Fruit fly (Drosophila melanogaster) whole organism, embryonic: ENCODE results near the gene CG5973.

ENCODE experiments used
- Abd-B ChIP-seq: fragments of 200-800 bp; sonication (Bioruptor generic); optimal IDR thresholded peaks from 2 replicates; lab custom pipeline; 2018; ENCODE audit warnings: missing biosample characterization, mild to moderate bottlenecking, missing genetic modification characterization, moderate library complexity
- Bgb ChIP-seq: fragments of 200-800 bp; sonication (Bioruptor generic); IDR thresholded peaks from 2 replicates; pipeline ENCODE4 v1.3.6; 2022; ENCODE audit warnings: missing biosample characterization, missing genetic modification characterization; ENCODE audit not compliant: partially characterized antibody
- CG10321 ChIP-seq: fragments of 200-800 bp; sonication (Bioruptor generic); IDR thresholded peaks from 2 replicates; pipeline ENCODE4 v1.3.6; 2022; ENCODE audit warnings: missing biosample characterization, missing genetic modification characterization
- CG10431 ChIP-seq: fragments of 200-800 bp; sonication (Bioruptor generic); optimal IDR thresholded peaks from 3 replicates; lab custom pipeline; 2018; ENCODE audit warnings: missing biosample characterization, mild to moderate bottlenecking, missing genetic modification characterization
- CG10979 ChIP-seq: fragments of 200-800 bp; sonication (Bioruptor generic); optimal IDR thresholded peaks from 2 replicates; lab custom pipeline; 2018; ENCODE audit warnings: missing biosample characterization, mild to moderate bottlenecking, missing genetic modification characterization, moderate library complexity
- CG12744 ChIP-seq: fragments of 200-800 bp; sonication (Bioruptor generic); optimal IDR thresholded peaks from 2 replicates; lab custom pipeline; 2016; ENCODE audit warnings: missing biosample characterization, missing genetic modification characterization
- CG13894 ChIP-seq: fragments of 200-800 bp; sonication (Bioruptor generic); optimal IDR thresholded peaks from 3 replicates; lab custom pipeline; 2018; ENCODE audit warnings: missing biosample characterization, mild to moderate bottlenecking, missing genetic modification characterization, moderate library complexity
- CG1529 ChIP-seq: fragments of 200-800 bp; sonication (Bioruptor generic); optimal IDR thresholded peaks from 3 replicates; lab custom pipeline; 2018; ENCODE audit warnings: missing biosample characterization, missing genetic modification characterization
- CG15601 ChIP-seq: fragments of 200-800 bp; sonication (Bioruptor generic); optimal IDR thresholded peaks from 3 replicates; lab custom pipeline; 2019; ENCODE audit warnings: missing biosample characterization, mild to moderate bottlenecking, missing genetic modification characterization, moderate library complexity
- CG1647 ChIP-seq: fragments of 200-800 bp; sonication (Bioruptor generic); optimal IDR thresholded peaks from 3 replicates; lab custom pipeline; 2016; ENCODE audit warnings: missing biosample characterization, missing genetic modification characterization
- CG16815 ChIP-seq: fragments of 200-800 bp; sonication (Bioruptor generic); optimal IDR thresholded peaks from 3 replicates; lab custom pipeline; 2017; ENCODE audit warnings: missing biosample characterization, mild to moderate bottlenecking, missing genetic modification characterization
- CG17186 ChIP-seq: fragments of 200-800 bp; sonication (Bioruptor generic); optimal IDR thresholded peaks from 3 replicates; lab custom pipeline; 2017; ENCODE audit warnings: missing biosample characterization, missing genetic modification reagents, missing genetic modification characterization
- CG17612 ChIP-seq: fragments of 200-800 bp; sonication (Bioruptor generic); IDR thresholded peaks from 2 replicates; pipeline ENCODE4 v1.3.6; 2022; ENCODE audit warnings: missing biosample characterization, missing genetic modification characterization
- CG17802 ChIP-seq: fragments of 200-800 bp; sonication (Bioruptor generic); optimal IDR thresholded peaks from 2 replicates; lab custom pipeline; 2018; ENCODE audit warnings: missing biosample characterization, mild to moderate bottlenecking, missing genetic modification characterization, moderate library complexity
- CG1792 ChIP-seq: fragments of 200-800 bp; sonication (Bioruptor generic); optimal IDR thresholded peaks from 2 replicates; lab custom pipeline; 2016; ENCODE audit warnings: missing biosample characterization, missing genetic modification characterization
- CG34422 ChIP-seq: fragments of 200-800 bp; sonication (Bioruptor generic); IDR thresholded peaks from 3 replicates; pipeline ENCODE4 v1.3.6; 2022; ENCODE audit warnings: missing biosample characterization, missing genetic modification characterization
- CG6272 ChIP-seq: fragments of 200-800 bp; sonication (Bioruptor generic); IDR thresholded peaks from 2 replicates; pipeline ENCODE4 v1.3.6; 2022; ENCODE audit warnings: missing biosample characterization, missing genetic modification characterization
- CG8281 ChIP-seq: fragments of 200-800 bp; sonication (Bioruptor generic); optimal IDR thresholded peaks from 2 replicates; lab custom pipeline; 2018; ENCODE audit warnings: missing biosample characterization, mild to moderate bottlenecking, missing genetic modification characterization, moderate library complexity
- CG8290 ChIP-seq, 3 experiments: fragments of 200-800 bp; sonication (Bioruptor generic); optimal IDR thresholded peaks; 2 replicates each; lab custom pipeline; 2016 to 2019; ENCODE audit warnings: missing biosample characterization in 3 of 3, missing genetic modification characterization in 3 of 3, mild to moderate bottlenecking in 2 of 3, moderate library complexity in 1 of 3
- CHES-1-like ChIP-seq: fragments of 200-800 bp; sonication (Bioruptor generic); optimal IDR thresholded peaks from 2 replicates; lab custom pipeline; 2016; ENCODE audit warnings: missing biosample characterization, missing genetic modification characterization
- Doc2 ChIP-seq: fragments of 200-800 bp; sonication (Bioruptor generic); IDR thresholded peaks from 2 replicates; pipeline ENCODE4 v1.3.6; 2022; ENCODE audit warnings: missing biosample characterization, missing genetic modification characterization
- HLHmδ ChIP-seq: fragments of 200-800 bp; sonication (Bioruptor generic); optimal IDR thresholded peaks from 2 replicates; lab custom pipeline; 2018; ENCODE audit warnings: missing biosample characterization, mild to moderate bottlenecking, missing genetic modification characterization, moderate library complexity
- HmgD ChIP-seq: fragments of 200-800 bp; sonication (Bioruptor generic); optimal IDR thresholded peaks from 3 replicates; lab custom pipeline; 2016; ENCODE audit warnings: missing biosample characterization, missing genetic modification characterization
- Lim3 ChIP-seq: fragments of 200-800 bp; sonication (Bioruptor generic); IDR thresholded peaks from 2 replicates; pipeline ENCODE4 v1.3.6; 2022; ENCODE audit warnings: missing biosample characterization, missing genetic modification characterization
- Mes4 ChIP-seq: fragments of 200-800 bp; sonication (Bioruptor generic); optimal IDR thresholded peaks from 2 replicates; lab custom pipeline; 2016; ENCODE audit warnings: missing biosample characterization, missing genetic modification characterization
- Oli ChIP-seq: fragments of 200-800 bp; sonication (Bioruptor generic); optimal IDR thresholded peaks from 2 replicates; lab custom pipeline; 2018; ENCODE audit warnings: missing biosample characterization, mild to moderate bottlenecking, missing genetic modification characterization, moderate library complexity
- Rfx ChIP-seq: fragments of 200-800 bp; sonication (Bioruptor generic); IDR thresholded peaks from 2 replicates; pipeline ENCODE4 v1.3.6; 2022; ENCODE audit warnings: missing biosample characterization, missing genetic modification characterization
- Six4 ChIP-seq: fragments of 200-800 bp; sonication (Bioruptor generic); optimal IDR thresholded peaks from 2 replicates; lab custom pipeline; 2016; ENCODE audit warnings: missing biosample characterization, missing genetic modification characterization
- Tbp ChIP-seq: fragments of >200 bp; optimal IDR thresholded peaks from 2 replicates; lab custom pipeline; 2018; ENCODE audit warnings: missing biosample characterization, missing genetic modification characterization
- ash1 ChIP-seq: fragments of 200-800 bp; sonication (Bioruptor generic); optimal IDR thresholded peaks from 2 replicates; lab custom pipeline; 2018; ENCODE audit warnings: missing biosample characterization, mild to moderate bottlenecking, missing genetic modification characterization
- ci ChIP-seq: fragments of 200-800 bp; sonication (Bioruptor generic); IDR thresholded peaks from 3 replicates; pipeline ENCODE4 v1.3.6; 2022; ENCODE audit warnings: missing biosample characterization, missing genetic modification characterization
- croc ChIP-seq: fragments of 200-800 bp; sonication (Bioruptor generic); conservative IDR thresholded peaks from 3 replicates; pipeline ENCODE4 v1.3.6; 2022; ENCODE audit warnings: missing biosample characterization, missing genetic modification characterization
- crp ChIP-seq, 2 experiments: fragments of 200-800 bp; sonication (Bioruptor generic); optimal IDR thresholded peaks; 2 replicates in 1 of 2; 3 replicates in 1 of 2; lab custom pipeline; 2017; ENCODE audit warnings: missing biosample characterization in 2 of 2, missing genetic modification characterization in 2 of 2, mild to moderate bottlenecking in 1 of 2, moderate library complexity in 1 of 2
- danr ChIP-seq: fragments of 200-800 bp; sonication (Bioruptor generic); IDR thresholded peaks from 2 replicates; pipeline ENCODE4 v1.3.6; 2022; ENCODE audit warnings: missing biosample characterization, missing genetic modification characterization
- ems ChIP-seq: fragments of 200-800 bp; sonication (Bioruptor generic); optimal IDR thresholded peaks from 3 replicates; lab custom pipeline; 2016; ENCODE audit warnings: missing biosample characterization, missing genetic modification characterization
- fd64A ChIP-seq: fragments of 200-800 bp; sonication (Bioruptor generic); optimal IDR thresholded peaks from 3 replicates; lab custom pipeline; 2018; ENCODE audit warnings: missing biosample characterization, mild to moderate bottlenecking, missing genetic modification characterization
- ham ChIP-seq: fragments of 200-800 bp; sonication (Bioruptor generic); IDR thresholded peaks from 2 replicates; pipeline ENCODE4 v1.3.6; 2022; ENCODE audit warnings: missing biosample characterization, missing genetic modification characterization
- lbe ChIP-seq: fragments of 200-800 bp; sonication (Bioruptor generic); optimal IDR thresholded peaks from 2 replicates; lab custom pipeline; 2016; ENCODE audit warnings: missing biosample characterization, mild to moderate bottlenecking, missing genetic modification characterization
- lmd ChIP-seq: fragments of 200-800 bp; sonication (Bioruptor generic); IDR thresholded peaks from 2 replicates; pipeline ENCODE4 v1.3.6; 2022; ENCODE audit warnings: missing biosample characterization, missing genetic modification characterization
- luna ChIP-seq: fragments of 200-800 bp; sonication (Bioruptor generic); optimal IDR thresholded peaks from 2 replicates; lab custom pipeline; 2016; ENCODE audit warnings: missing biosample characterization, missing genetic modification characterization
- mam ChIP-seq: fragments of 200-800 bp; sonication (Bioruptor generic); optimal IDR thresholded peaks from 3 replicates; lab custom pipeline; 2016; ENCODE audit warnings: missing biosample characterization, missing genetic modification characterization
- nmo ChIP-seq: fragments of 200-800 bp; sonication (Bioruptor generic); optimal IDR thresholded peaks from 2 replicates; lab custom pipeline; 2018; ENCODE audit warnings: missing biosample characterization, mild to moderate bottlenecking, missing genetic modification characterization, moderate library complexity
- psq ChIP-seq: fragments of 200-800 bp; sonication (Bioruptor generic); optimal IDR thresholded peaks from 2 replicates; lab custom pipeline; 2017; ENCODE audit warnings: missing biosample characterization, missing genetic modification characterization
- ranshi ChIP-seq: fragments of 200-800 bp; sonication (Bioruptor generic); IDR thresholded peaks from 2 replicates; pipeline ENCODE4 v1.3.6; 2022; ENCODE audit warnings: missing biosample characterization, missing genetic modification characterization
- salm ChIP-seq: fragments of 200-800 bp; sonication (Bioruptor generic); optimal IDR thresholded peaks from 2 replicates; lab custom pipeline; 2018; ENCODE audit warnings: missing biosample characterization, mild to moderate bottlenecking, missing genetic modification characterization
- scrt ChIP-seq: fragments of 200-800 bp; sonication (Bioruptor generic); optimal IDR thresholded peaks from 2 replicates; lab custom pipeline; 2018; ENCODE audit warnings: missing biosample characterization, mild to moderate bottlenecking, missing genetic modification characterization, moderate library complexity
- tgo ChIP-seq: fragments of 200-800 bp; sonication (Bioruptor generic); IDR thresholded peaks from 3 replicates; pipeline ENCODE4 v1.3.6; 2022; ENCODE audit warnings: missing biosample characterization, missing genetic modification characterization
- tio ChIP-seq: fragments of 200-800 bp; sonication (Bioruptor generic); optimal IDR thresholded peaks from 2 replicates; lab custom pipeline; 2017; ENCODE audit warnings: missing biosample characterization, missing genetic modification characterization, inconsistent platforms
- trh ChIP-seq: fragments of 200-800 bp; sonication (Bioruptor generic); optimal IDR thresholded peaks from 2 replicates; lab custom pipeline; 2016; ENCODE audit warnings: missing biosample characterization, missing genetic modification characterization
- tup ChIP-seq: fragments of 200-800 bp; sonication (Bioruptor generic); optimal IDR thresholded peaks from 2 replicates; lab custom pipeline; 2016; ENCODE audit warnings: missing biosample characterization, mild to moderate bottlenecking, missing genetic modification characterization, moderate library complexity
- yki ChIP-seq: fragments of >200 bp; optimal IDR thresholded peaks from 3 replicates; lab custom pipeline; 2018

CG5973 gene

DNA sequence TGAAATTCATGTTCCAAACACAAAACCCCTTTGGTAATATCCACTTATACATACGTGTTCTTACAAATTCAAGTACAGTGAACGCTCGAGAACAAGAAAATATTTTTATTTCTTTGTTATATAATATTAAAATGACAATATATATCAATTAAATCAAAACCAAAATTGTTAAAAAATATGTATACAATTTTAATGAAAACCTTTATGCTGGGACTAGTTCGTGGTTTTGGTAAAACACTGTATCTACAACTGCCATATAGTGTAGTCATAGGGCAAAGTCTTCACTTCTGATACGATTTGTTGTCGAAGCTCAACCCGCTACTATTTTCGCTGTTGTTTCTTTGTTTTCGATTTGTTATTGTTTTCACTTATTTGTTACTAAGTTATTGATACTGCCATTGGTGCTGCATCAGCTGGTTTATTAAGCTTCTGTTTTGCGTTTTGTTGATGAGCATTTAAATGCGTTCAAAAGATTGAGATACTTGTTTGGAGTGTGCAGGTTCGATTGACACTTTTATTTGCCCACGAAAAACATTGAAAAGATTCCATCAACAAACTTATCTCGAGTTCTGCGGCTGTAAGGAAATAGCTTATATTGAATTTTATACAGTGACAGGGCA is 2.4 kb upstream of the CG5973 start (continued):
- TF ChIP-seq CG10321 (no peak), yki (lab: Kevin White, UChicago) (no peak), CG1647 (GFP tag; lab: Kevin White, UChicago) (no peak), Rfx (peak; percentile 73), CG13894 (peak; percentile 55), HmgD (GFP tag; lab: Kevin White, UChicago) (no peak), lbe (GFP tag; lab: Kevin White, UChicago) (no peak), CG10979 (tag; lab: Kevin White, UChicago) (no peak), CG8281 (no peak), Six4 (no peak), nmo (GFP tag; lab: Kevin White, UChicago) (no peak), CG1792 (GFP tag; lab: Kevin White, UChicago) (no peak), mam (no peak), tup (GFP tag; lab: Kevin White, UChicago) (no peak), ranshi (GFP tag; lab: Robert Waterston, UW) (peak; percentile 38), tgo (GFP tag; lab: Robert Waterston, UW) (peak; percentile 64; the same call in 2 of the 3 replicates), CG10431 (GFP tag; lab: Kevin White, UChicago) (no peak), ci (GFP tag; lab: Robert Waterston, UW) (no peak), Abd-B (GFP tag; lab: Kevin White, UChicago) (peak; percentile 3), HLHmδ (GFP tag; lab: Kevin White, UChicago) (no peak), CG17802 (no peak), fd64A (GFP tag; lab: Kevin White, UChicago) (no peak), Tbp (GFP tag; lab: Kevin White, UChicago) (no peak), crp (GFP tag; optimal IDR thresholded peaks at IDR 0.05; lab: Kevin White, UChicago) (no peak), danr (GFP tag; lab: Robert Waterston, UW) (no peak), Lim3 (GFP tag; lab: Robert Waterston, UW) (no peak), CG15601 (peak; percentile 21), Oli (no peak), salm (no peak), CG17186 (no peak), ems (GFP tag; lab: Kevin White, UChicago) (no peak), lmd (peak; percentile 61), tio (no peak), CG17612 (GFP tag; lab: Robert Waterston, UW) (no peak), Doc2 (GFP tag; lab: Robert Waterston, UW) (no peak), ham (GFP tag; lab: Robert Waterston, UW) (no peak), luna (GFP tag; lab: Kevin White, UChicago) (no peak), CG8290 (GFP tag; optimal IDR thresholded peaks at IDR 0.05; lab: Kevin White, UChicago) (no peak), CG8290 (tag; optimal IDR thresholded peaks at IDR 0.05; lab: Kevin White, UChicago) (no peak), psq (GFP tag; lab: Kevin White, UChicago) (no peak), trh (GFP tag; lab: Kevin White, UChicago) (no peak), CG16815 (GFP tag; lab: Kevin White, UChicago) (no peak), croc (GFP tag; lab: Robert Waterston, UW) (no peak), CHES-1-like (GFP tag; lab: Kevin White, UChicago) (no peak), CG6272 (no peak), ash1 (GFP tag; lab: Kevin White, UChicago) (no peak), CG12744 (GFP tag; lab: Kevin White, UChicago) (no peak), CG1529 (no peak), Bgb (GFP tag; lab: Robert Waterston, UW) (no peak), scrt (GFP tag; lab: Kevin White, UChicago) (no peak), CG34422 (no peak), Mes4 (GFP tag; lab: Kevin White, UChicago) (no peak)
